Worm (Caenorhabditis elegans) whole organism, L3 larva: ENCODE measurements around the gene T16H12.2.

ENCODE experiments used
- ama-1 ChIP-seq: fragments of 150-350 bp; optimal IDR thresholded peaks from 2 replicates; lab custom pipeline; 2018
- ceh-16 ChIP-seq: sonication (generic microtip); optimal IDR thresholded peaks from 2 replicates; lab custom pipeline; 2017; ENCODE audit warnings: missing biosample characterization, missing genetic modification characterization
- fkh-10 ChIP-seq: sonication (generic microtip); optimal IDR thresholded peaks from 2 replicates; lab custom pipeline; 2017; ENCODE audit warnings: missing biosample characterization, missing genetic modification reagents, missing genetic modification characterization
- lin-39 ChIP-seq: fragments of 150-350 bp; optimal IDR thresholded peaks from 2 replicates; lab custom pipeline; 2018; ENCODE audit warnings: missing biosample characterization, missing genetic modification reagents, missing genetic modification characterization
- nfya-1 ChIP-seq: sonication (generic microtip); optimal IDR thresholded peaks from 2 replicates; lab custom pipeline; 2017; ENCODE audit warnings: missing genetic modification characterization, mild to moderate bottlenecking, missing compliant biosample characterization, antibody characterized with exemption, moderate library complexity; ENCODE audit not compliant: insufficient read depth
- nhr-28 ChIP-seq: fragments of 150-350 bp; optimal IDR thresholded peaks from 2 replicates; lab custom pipeline; 2014; ENCODE audit warnings: missing biosample characterization, missing genetic modification characterization
- nhr-76 ChIP-seq: fragments of 150-350 bp; sonication (generic microtip); optimal IDR thresholded peaks from 5 replicates; lab custom pipeline; 2014; ENCODE audit warnings: missing biosample characterization, missing genetic modification characterization
- pqm-1 ChIP-seq: fragments of 150-350 bp; optimal IDR thresholded peaks from 2 replicates; lab custom pipeline; 2017; ENCODE audit warnings: missing biosample characterization, missing genetic modification characterization, inconsistent platforms
- snpc-4 ChIP-seq: fragments of 150-350 bp; optimal IDR thresholded peaks from 2 replicates; lab custom pipeline; 2014; ENCODE audit warnings: missing biosample characterization, missing genetic modification characterization
- ztf-11 ChIP-seq: fragments of 150-350 bp; optimal IDR thresholded peaks from 2 replicates; lab custom pipeline; 2014; ENCODE audit warnings: missing biosample characterization, missing genetic modification characterization

ce11 chrIII:10078151-10078550 is 7.9 kb upstream of the T16H12.2 start, which contains the start of gene T16G12.9:
- TF ChIP-seq ama-1 (lab: Kevin White, UChicago) (no peak), nhr-28 (no peak), fkh-10 (no peak), pqm-1 (no peak), ztf-11 (no peak), snpc-4 (tag; lab: Kevin White, UChicago) (no peak), nhr-76 (no peak), lin-39 (no peak), ceh-16 (tag; lab: Kevin White, UChicago) (no peak), nfya-1 (no peak)
